Fruit fly (Drosophila melanogaster): ENCODE measurements around the gene Ance.
A peak's percentile ranks its signal among the peaks of the same experiment; 100 is the strongest.

The Ance gene

DNA sequence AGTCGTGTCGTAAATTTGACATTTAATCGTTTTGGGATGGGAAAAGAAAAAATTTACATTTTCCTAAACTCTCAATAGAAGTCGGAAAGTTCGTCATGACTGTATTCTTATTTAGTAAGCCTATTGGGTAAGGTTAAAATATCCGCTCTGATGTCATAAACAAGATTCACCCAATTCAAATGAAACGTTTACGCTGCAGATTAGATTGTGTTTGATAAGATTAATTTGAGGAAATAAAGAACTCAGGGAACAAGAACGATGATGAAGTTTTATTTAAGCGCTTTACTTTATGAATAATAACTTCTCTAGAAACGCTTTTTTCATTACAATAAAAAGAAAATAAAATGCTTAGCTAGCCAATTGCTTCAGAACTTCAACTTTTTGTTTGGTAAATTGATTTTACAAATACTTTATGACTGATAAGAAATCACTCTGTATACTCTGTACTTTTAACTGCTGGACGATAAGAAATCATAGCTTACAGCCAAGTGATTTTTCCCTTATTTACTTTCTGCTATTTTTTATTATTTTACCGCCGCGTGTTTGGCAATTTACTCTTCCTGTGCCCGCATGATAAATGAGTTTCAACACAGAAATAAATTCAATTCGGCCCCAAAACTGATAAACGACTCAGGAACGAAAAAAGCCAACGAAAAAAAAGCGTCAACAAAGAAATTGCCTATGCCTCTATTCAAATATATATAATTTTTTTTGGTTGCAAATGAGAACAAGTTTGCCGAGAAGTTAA lies 18.9 kb upstream of the Ance start:
- TF ChIP-seq CG14655 (GFP tag; optimal IDR thresholded peaks at IDR 0.05) (peak; percentile 20), CG13204 (GFP tag; optimal IDR thresholded peaks at IDR 0.05) (no peak)

DNA sequence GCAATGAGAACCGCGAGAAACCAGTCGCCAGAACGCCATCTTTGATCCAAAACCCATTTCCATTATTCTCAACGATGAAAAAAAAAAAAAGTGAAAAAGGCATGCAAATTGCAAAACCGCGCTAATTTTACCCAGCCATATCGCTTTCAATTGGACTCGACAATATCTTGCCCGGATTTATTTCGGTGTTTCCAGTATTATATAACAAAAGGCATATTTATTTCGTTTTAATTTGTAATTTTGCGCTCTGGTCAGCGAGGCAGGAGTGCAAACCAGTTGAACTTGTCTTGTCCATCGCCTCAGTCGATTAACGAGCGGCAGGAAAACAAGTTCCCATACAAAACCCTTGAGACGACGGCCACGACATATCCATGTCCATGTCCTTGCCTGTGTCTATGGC lies 15.5 kb upstream of the Ance start:
- no peak for TF ChIP-seq CG15710 (tag; optimal IDR thresholded peaks at IDR 0.05)
- no peak for TF ChIP-seq rn (GFP tag; IDR thresholded peaks at IDR 0.05)
- no peak for TF ChIP-seq gl (tag; optimal IDR thresholded peaks at IDR 0.05)
- peak; percentile 57 for TF ChIP-seq EcR (GFP tag; optimal IDR thresholded peaks at IDR 0.05)
- TF ChIP-seq CG12605 (GFP tag; IDR thresholded peaks at IDR 0.05): no peak
- no peak for TF ChIP-seq CG34367 (tag; optimal IDR thresholded peaks at IDR 0.05)

DNA sequence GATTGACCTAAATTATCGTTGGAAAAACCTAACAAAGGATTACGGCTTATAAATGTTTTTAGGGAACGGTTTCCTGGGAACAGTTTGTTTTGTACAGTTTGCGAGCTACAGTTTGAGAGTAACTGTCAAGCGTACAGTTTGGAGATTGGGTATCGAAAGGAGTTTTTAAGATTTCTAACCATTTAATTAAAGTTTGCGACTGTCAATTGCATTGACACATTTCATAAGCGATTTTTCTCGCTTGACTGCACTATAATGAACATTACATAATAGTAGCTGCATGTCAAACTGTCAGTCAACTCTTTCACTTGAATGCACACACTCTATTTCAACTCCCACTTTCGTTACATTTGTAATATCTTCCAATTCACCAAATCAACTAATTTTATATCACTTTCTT lies 12.6 kb upstream of the Ance start:
- TF ChIP-seq CG32121 (GFP tag; IDR thresholded peaks at IDR 0.05) (no peak), Ets98B (GFP tag; IDR thresholded peaks at IDR 0.05) (no peak), CG9948 (tag; optimal IDR thresholded peaks at IDR 0.05) (no peak), D1 (tag; optimal IDR thresholded peaks at IDR 0.05) (no peak), fd96Ca (GFP tag; IDR thresholded peaks at IDR 0.05) (no peak), CG10348 (GFP tag; IDR thresholded peaks at IDR 0.05) (no peak), rn (GFP tag; IDR thresholded peaks at IDR 0.05) (no peak), CG34367 (tag; optimal IDR thresholded peaks at IDR 0.05) (no peak), Pif1B (GFP tag; optimal IDR thresholded peaks at IDR 0.05) (no peak)

DNA sequence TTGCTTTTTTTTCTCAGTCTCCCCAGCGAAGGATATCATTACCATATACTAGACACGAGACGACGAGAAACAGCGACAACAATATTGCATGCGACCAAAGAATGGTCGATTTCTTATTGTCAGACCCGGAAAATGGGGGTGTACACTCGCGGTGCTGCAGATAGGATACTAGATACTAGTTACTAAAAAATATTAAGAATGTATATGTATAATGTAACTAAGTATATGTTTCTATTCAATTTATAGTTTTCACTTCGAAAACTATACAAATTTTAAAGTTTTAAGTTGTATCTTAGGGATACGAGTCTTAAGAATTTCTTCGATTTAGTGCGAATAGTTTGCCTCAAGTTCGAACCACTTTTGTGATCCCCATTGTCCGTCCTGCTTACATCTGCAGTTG lies 12.0 kb upstream of the Ance start:
- TF ChIP-seq Ets98B (GFP tag; IDR thresholded peaks at IDR 0.05) (no peak; the same call in 1 of the 2 replicates), CG17806 (tag; optimal IDR thresholded peaks at IDR 0.05) (peak; percentile 68), CG8301 (tag; optimal IDR thresholded peaks at IDR 0.05) (no peak), D1 (tag; optimal IDR thresholded peaks at IDR 0.05) (no peak), CG13204 (GFP tag; optimal IDR thresholded peaks at IDR 0.05) (peak; percentile 21), CG14655 (GFP tag; optimal IDR thresholded peaks at IDR 0.05) (no peak), rn (GFP tag; IDR thresholded peaks at IDR 0.05) (no peak), CG8159 (tag; optimal IDR thresholded peaks at IDR 0.05) (no peak), gl (tag; optimal IDR thresholded peaks at IDR 0.05) (no peak), CG9948 (tag; optimal IDR thresholded peaks at IDR 0.05) (peak; percentile 60), Pif1A (GFP tag; optimal IDR thresholded peaks at IDR 0.05) (no peak), CG34367 (tag; optimal IDR thresholded peaks at IDR 0.05) (peak; percentile 29), Pif1B (GFP tag; optimal IDR thresholded peaks at IDR 0.05) (no peak), CG32121 (GFP tag; IDR thresholded peaks at IDR 0.05) (no peak), Snoo (tag; optimal IDR thresholded peaks at IDR 0.05) (no peak), CG10348 (GFP tag; IDR thresholded peaks at IDR 0.05) (no peak), CG4496 (GFP tag; IDR thresholded peaks at IDR 0.05) (peak; percentile 29; the same call in 1 of the 3 replicates), CG15710 (tag; optimal IDR thresholded peaks at IDR 0.05) (peak; percentile 48), CG12605 (GFP tag; IDR thresholded peaks at IDR 0.05) (peak; percentile 33; the same call in 1 of the 2 replicates), EcR (GFP tag; optimal IDR thresholded peaks at IDR 0.05) (no peak), fd96Ca (GFP tag; IDR thresholded peaks at IDR 0.05) (no peak)

DNA sequence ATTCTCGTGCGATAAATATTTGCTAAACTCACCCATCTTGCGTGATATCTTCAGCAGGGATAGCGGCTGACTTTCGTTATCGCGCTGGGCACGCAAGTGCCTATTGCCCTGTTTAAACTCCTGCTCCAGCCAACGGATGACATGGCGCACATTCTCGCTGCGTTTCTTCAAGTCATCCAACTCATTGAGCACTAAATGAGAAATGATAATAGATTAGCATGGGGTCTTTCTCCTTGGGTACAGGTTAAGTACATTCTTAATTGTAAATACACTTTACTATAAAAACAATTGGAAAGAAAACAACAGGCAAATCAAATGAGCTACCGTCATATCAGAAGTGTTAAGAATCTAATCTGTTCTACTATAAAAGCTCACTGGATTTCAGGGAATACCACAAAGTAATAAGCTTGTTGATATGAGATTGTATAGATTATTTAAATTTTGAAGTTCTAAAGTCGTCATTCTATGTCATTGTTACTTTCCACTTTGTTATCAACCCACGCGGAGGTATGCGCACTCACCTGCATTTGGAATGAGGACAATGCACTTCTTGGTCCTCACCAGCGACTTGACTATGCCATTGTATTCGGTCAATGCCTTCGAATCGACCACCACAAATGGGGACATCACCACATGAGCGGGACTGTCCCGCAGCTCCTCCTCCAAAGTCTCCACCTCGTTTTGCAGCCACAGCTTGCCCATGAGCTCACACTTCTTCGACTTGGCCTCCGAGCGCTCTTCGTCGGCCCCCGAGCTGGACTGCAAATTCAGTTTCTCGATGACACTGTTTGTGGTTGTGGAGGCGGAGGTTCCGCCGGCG lies 5.1 kb upstream of the Ance start:
- TF ChIP-seq fd96Ca (GFP tag; IDR thresholded peaks at IDR 0.05) (peak; percentile 27; the same call in 1 of the 3 replicates), CG4496 (GFP tag; IDR thresholded peaks at IDR 0.05) (no peak)

DNA sequence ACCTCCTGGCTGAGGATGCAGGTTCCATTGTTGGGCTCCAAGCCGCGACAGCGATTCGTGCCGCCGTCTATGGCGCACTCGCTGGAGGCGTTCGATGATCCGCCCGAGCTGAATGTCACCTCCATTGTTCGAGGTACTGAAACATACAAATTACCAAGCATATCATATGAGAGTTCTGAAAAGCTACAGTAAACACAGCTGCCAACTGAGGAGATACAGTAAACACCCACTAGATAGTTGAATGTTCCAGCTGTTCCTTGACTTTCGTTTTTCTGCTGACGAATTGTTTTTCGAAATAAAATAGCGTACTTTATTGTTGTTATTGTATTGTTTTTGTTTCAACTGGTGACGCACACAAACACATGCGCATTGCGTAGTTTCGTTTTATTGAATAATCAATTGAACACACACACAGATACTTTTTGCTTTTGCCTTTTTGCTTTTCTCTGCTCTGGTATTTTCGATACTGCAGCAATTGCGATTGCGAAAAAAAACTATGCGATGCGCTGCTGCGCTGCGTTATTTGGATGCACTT lies 1.6 kb upstream of the Ance start:
- TF ChIP-seq CG9948 (tag; optimal IDR thresholded peaks at IDR 0.05) (no peak), EcR (GFP tag; optimal IDR thresholded peaks at IDR 0.05) (peak; percentile 39), CG4496 (GFP tag; IDR thresholded peaks at IDR 0.05) (no peak), fd96Ca (GFP tag; IDR thresholded peaks at IDR 0.05) (no peak)

DNA sequence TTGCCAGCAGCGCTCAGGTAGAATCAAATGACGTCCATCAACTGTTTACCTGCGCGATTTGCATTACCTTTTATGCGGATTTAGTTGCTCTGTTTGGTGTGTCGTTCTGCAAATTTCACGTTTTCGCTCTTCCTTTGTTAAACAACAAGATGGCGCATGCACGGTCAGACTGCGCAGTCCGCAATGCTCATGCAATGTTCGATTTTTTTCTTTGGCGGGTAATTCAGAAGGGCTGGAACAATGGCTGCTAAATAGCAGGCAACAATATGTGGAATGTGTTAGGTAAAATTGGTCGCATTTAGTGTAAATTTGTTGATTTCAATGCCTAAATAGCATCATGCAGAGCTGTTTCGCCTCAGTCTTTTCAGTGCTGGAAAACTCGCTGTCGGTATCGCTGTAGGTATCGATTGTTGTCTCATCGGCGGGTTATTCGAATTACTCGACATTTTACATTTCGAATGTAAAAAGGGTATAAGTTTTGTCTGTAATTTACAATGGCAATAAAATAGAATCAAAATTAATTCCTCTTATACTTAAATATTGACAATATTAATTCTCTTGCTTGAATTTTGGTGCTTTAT lies 1.0 kb upstream of the Ance start, which contains the start of gene Smg5:
Gene Smg5 (minus strand): TSS at position 331 of the 581 bp plus-strand sequence.
- TF ChIP-seq Pif1B (GFP tag; optimal IDR thresholded peaks at IDR 0.05) (no peak), gl (tag; optimal IDR thresholded peaks at IDR 0.05) (no peak), CG8301 (tag; optimal IDR thresholded peaks at IDR 0.05) (peak; percentile 63), CG4496 (GFP tag; IDR thresholded peaks at IDR 0.05) (peak; percentile 93), CG12605 (GFP tag; IDR thresholded peaks at IDR 0.05) (0 out of 2 replicates have a peak, but pooled peaks have one; percentile 17), CG14655 (GFP tag; optimal IDR thresholded peaks at IDR 0.05) (no peak), CG17806 (tag; optimal IDR thresholded peaks at IDR 0.05) (peak; percentile 59), fd96Ca (GFP tag; IDR thresholded peaks at IDR 0.05) (peak; percentile 98), CG13204 (GFP tag; optimal IDR thresholded peaks at IDR 0.05) (no peak), Ets98B (GFP tag; IDR thresholded peaks at IDR 0.05) (peak; percentile 89), D1 (tag; optimal IDR thresholded peaks at IDR 0.05) (no peak), CG32121 (GFP tag; IDR thresholded peaks at IDR 0.05) (peak; percentile 90), CG10348 (GFP tag; IDR thresholded peaks at IDR 0.05) (peak; percentile 55; the same call in 1 of the 2 replicates), CG9948 (tag; optimal IDR thresholded peaks at IDR 0.05) (peak; percentile 41), CG15710 (tag; optimal IDR thresholded peaks at IDR 0.05) (peak; percentile 80), CG34367 (tag; optimal IDR thresholded peaks at IDR 0.05) (peak; percentile 72), Snoo (tag; optimal IDR thresholded peaks at IDR 0.05) (peak; percentile 72), rn (GFP tag; IDR thresholded peaks at IDR 0.05) (peak; percentile 65), EcR (GFP tag; optimal IDR thresholded peaks at IDR 0.05) (no peak), CG8159 (tag; optimal IDR thresholded peaks at IDR 0.05) (no peak), Pif1A (GFP tag; optimal IDR thresholded peaks at IDR 0.05) (no peak)
